Worm (Caenorhabditis elegans) whole organism, L1 larva: Measurements from ENCODE around the gene Y39C12A.9.

Source experiments
- ama-1 ChIP-seq: fragments of 150-350 bp; optimal IDR thresholded peaks from 2 replicates; lab custom pipeline; 2014
- dsc-1 ChIP-seq: sonication (generic microtip); optimal IDR thresholded peaks from 2 replicates; lab custom pipeline; 2016; ENCODE audit warnings: mild to moderate bottlenecking, missing genetic modification characterization, missing compliant biosample characterization
- lin-15B ChIP-seq: fragments of 150-350 bp; sonication (generic microtip); optimal IDR thresholded peaks from 3 replicates; lab custom pipeline; 2014; ENCODE audit warnings: missing biosample characterization, missing genetic modification characterization
- lir-3 ChIP-seq: sonication (generic microtip); optimal IDR thresholded peaks from 2 replicates; lab custom pipeline; 2016; ENCODE audit warnings: mild to moderate bottlenecking, missing genetic modification characterization, moderate library complexity, missing compliant biosample characterization; ENCODE audit not compliant: poor library complexity
- lsy-2 ChIP-seq, 2 experiments: fragments of 150-350 bp; optimal IDR thresholded peaks; 2 replicates each; lab custom pipeline; 2014; ENCODE audit warnings: missing biosample characterization in 2 of 2, missing genetic modification characterization in 2 of 2
- nhr-28 ChIP-seq: fragments of 150-350 bp; optimal IDR thresholded peaks from 2 replicates; lab custom pipeline; 2014; ENCODE audit warnings: missing biosample characterization, missing genetic modification characterization
- skn-1 ChIP-seq: fragments of 150-350 bp; optimal IDR thresholded peaks from 2 replicates; lab custom pipeline; 2014; ENCODE audit warnings: missing biosample characterization, missing genetic modification characterization

DNA sequence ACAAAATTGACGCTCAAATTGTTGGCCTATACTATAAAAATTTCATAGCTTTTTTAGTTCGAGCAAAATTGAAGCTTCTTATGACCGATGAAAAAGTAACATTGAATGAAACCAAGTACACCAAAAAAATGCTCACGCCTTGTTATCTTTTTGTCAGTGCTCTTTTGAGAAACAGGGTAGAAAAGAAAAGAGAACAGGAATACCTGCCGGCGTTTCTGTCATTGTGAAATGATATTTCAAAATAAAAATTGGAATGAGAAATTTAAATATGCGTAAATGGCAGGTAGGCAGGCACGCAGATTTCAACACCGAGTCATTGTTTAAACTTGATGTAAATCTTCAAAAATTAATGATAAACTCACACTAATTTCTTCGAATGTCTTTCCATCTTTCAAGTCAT lies 45.7 kb upstream of the Y39C12A.9 start:
- TF ChIP-seq dsc-1 (tag; lab: Kevin White, UChicago) (no peak), lir-3 (no peak), lin-15B (tag; lab: Kevin White, UChicago) (no peak), nhr-28 (tag; lab: Kevin White, UChicago) (no peak), skn-1 (tag; lab: Kevin White, UChicago) (no peak), ama-1 (lab: Kevin White, UChicago) (no peak), lsy-2 (tag; optimal IDR thresholded peaks at IDR 0.05; lab: Kevin White, UChicago) (no peak)
